Worm (Caenorhabditis elegans) whole organism, early embryonic: ENCODE data around the gene M02B7.7.
A peak's percentile ranks its signal among the peaks of the same experiment; 100 is the strongest.

Source experiments
- B0310.2 ChIP-seq: sonication (generic microtip); optimal IDR thresholded peaks from 2 replicates; lab custom pipeline; 2016; ENCODE audit warnings: mild to moderate bottlenecking, missing genetic modification characterization, missing compliant biosample characterization
- F13C5.2 ChIP-seq: sonication (generic microtip); optimal IDR thresholded peaks from 2 replicates; lab custom pipeline; 2017; ENCODE audit warnings: mild to moderate bottlenecking, missing genetic modification characterization, inconsistent platforms, missing compliant biosample characterization
- aly-1 ChIP-seq: sonication (generic microtip); optimal IDR thresholded peaks from 2 replicates; lab custom pipeline; 2016; ENCODE audit warnings: missing genetic modification characterization, missing compliant biosample characterization
- ama-1 ChIP-seq: fragments of 150-350 bp; optimal IDR thresholded peaks from 2 replicates; lab custom pipeline; 2014
- ceh-13 ChIP-seq: fragments of 200-800 bp; sonication (Bioruptor generic); optimal IDR thresholded peaks from 2 replicates; lab custom pipeline; 2018; ENCODE audit warnings: mild to moderate bottlenecking, missing genetic modification characterization, missing compliant biosample characterization
- ceh-36 ChIP-seq: sonication (generic microtip); optimal IDR thresholded peaks from 2 replicates; lab custom pipeline; 2016; ENCODE audit warnings: missing genetic modification characterization, inconsistent platforms, missing compliant biosample characterization
- ets-7 ChIP-seq: sonication (generic microtip); optimal IDR thresholded peaks from 2 replicates; lab custom pipeline; 2016; ENCODE audit warnings: missing genotype, missing genetic modification characterization, missing compliant biosample characterization
- flt-1 ChIP-seq: fragments of 200-800 bp; sonication (Bioruptor generic); IDR thresholded peaks from 2 replicates; pipeline ENCODE4 v1.3.6; 2022; ENCODE audit warnings: missing genetic modification characterization, missing compliant biosample characterization
- hmbx-1 ChIP-seq: sonication (generic microtip); optimal IDR thresholded peaks from 2 replicates; lab custom pipeline; 2016; ENCODE audit warnings: mild to moderate bottlenecking, missing genetic modification characterization, missing compliant biosample characterization
- hmg-4 ChIP-seq: fragments of 200-800 bp; sonication (Bioruptor generic); optimal IDR thresholded peaks from 2 replicates; lab custom pipeline; 2018; ENCODE audit warnings: mild to moderate bottlenecking, missing genetic modification characterization, missing compliant biosample characterization
- hnd-1 ChIP-seq: sonication (generic microtip); optimal IDR thresholded peaks from 2 replicates; lab custom pipeline; 2016; ENCODE audit warnings: missing genetic modification characterization, missing compliant biosample characterization
- pes-1 ChIP-seq: fragments of 200-800 bp; sonication (Bioruptor generic); IDR thresholded peaks from 2 replicates; pipeline ENCODE4 v1.3.6; 2022; ENCODE audit warnings: missing genetic modification reagents, missing genetic modification characterization, missing compliant biosample characterization
- scrt-1 ChIP-seq: fragments of 200-800 bp; sonication (Bioruptor generic); IDR thresholded peaks from 2 replicates; pipeline ENCODE4 v1.3.6; 2022; ENCODE audit warnings: missing genetic modification characterization, missing compliant biosample characterization
- sea-1 ChIP-seq: fragments of 200-800 bp; sonication (Bioruptor generic); conservative IDR thresholded peaks from 2 replicates; pipeline ENCODE4 v1.3.6; 2022; ENCODE audit warnings: missing genetic modification characterization, missing compliant biosample characterization
- tbx-11 ChIP-seq: fragments of 200-800 bp; sonication (Bioruptor generic); IDR thresholded peaks from 2 replicates; pipeline ENCODE4 v1.3.6; 2022; ENCODE audit warnings: missing genetic modification characterization, missing compliant biosample characterization
- tbx-37 ChIP-seq: fragments of 200-800 bp; sonication (Bioruptor generic); conservative IDR thresholded peaks from 2 replicates; pipeline ENCODE4 v1.3.6; 2022; ENCODE audit warnings: missing genetic modification reagents, missing genetic modification characterization, missing compliant biosample characterization
- tra-4 ChIP-seq: sonication (generic microtip); optimal IDR thresholded peaks from 2 replicates; lab custom pipeline; 2017; ENCODE audit warnings: missing genetic modification characterization, missing compliant biosample characterization

The M02B7.7 gene

DNA sequence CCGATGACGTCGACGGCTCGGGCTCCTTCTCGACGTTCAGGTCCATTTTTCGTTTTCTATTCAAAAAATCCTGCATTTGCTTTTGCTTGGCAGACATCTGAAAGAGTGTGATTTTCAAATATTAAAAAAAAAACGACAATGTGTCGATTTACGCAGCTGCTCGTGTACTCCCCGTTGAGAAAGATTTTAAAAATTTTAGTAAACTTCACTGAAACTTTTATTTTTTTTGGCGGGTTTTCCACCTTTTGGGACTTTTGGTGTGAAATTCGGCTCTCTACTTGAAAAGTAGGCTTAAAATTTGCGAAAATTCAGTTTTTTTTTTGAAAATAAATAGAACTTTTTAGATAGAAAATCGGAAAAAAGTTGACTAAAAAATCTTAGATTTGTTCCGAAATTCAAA is at the start of gene M02B7.7:
Gene M02B7.7, minus strand, starts transcription at position 101 of the 400 bp plus-strand sequence.
- no peak for TF ChIP-seq hmg-4 (GFP tag; lab: Kevin White, UChicago)
- TF ChIP-seq sea-1: no peak
- no peak for TF ChIP-seq aly-1 (tag; lab: Kevin White, UChicago)

DNA sequence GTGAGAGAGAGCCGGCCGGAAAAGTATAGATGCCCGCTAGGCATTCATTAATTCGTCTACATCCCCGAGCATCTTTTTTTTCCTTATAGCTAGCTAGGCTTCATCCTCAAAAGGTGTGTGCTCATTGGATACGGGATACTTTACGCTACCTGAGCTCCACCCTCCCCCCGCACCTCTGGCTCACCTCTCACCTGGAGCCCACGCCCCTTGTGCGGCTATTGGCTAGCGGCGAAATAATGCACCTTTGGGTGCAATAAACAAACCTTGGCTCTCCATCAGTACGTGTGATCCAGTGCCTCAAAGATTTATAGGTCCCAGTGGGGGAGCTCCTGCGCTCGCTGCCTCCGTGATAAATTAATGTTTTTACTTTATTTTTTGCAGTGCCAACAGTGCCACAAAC is 49.2 kb upstream of the M02B7.7 start:
- TF ChIP-seq flt-1: no peak
- no peak for TF ChIP-seq aly-1 (tag; lab: Kevin White, UChicago)
- no peak for TF ChIP-seq ets-7 (tag; lab: Kevin White, UChicago)
- TF ChIP-seq tbx-37: no peak
- TF ChIP-seq B0310.2: no peak
- 0 out of 2 replicates have a peak, but pooled peaks have one; percentile 18 for TF ChIP-seq pes-1
- TF ChIP-seq ceh-13 (GFP tag; lab: Kevin White, UChicago): no peak
- no peak for TF ChIP-seq sea-1
- no peak for TF ChIP-seq ceh-36 (tag; lab: Kevin White, UChicago)
- peak; percentile 15 for TF ChIP-seq hmg-4 (GFP tag; lab: Kevin White, UChicago)
- no peak for TF ChIP-seq F13C5.2 (tag; lab: Kevin White, UChicago)

DNA sequence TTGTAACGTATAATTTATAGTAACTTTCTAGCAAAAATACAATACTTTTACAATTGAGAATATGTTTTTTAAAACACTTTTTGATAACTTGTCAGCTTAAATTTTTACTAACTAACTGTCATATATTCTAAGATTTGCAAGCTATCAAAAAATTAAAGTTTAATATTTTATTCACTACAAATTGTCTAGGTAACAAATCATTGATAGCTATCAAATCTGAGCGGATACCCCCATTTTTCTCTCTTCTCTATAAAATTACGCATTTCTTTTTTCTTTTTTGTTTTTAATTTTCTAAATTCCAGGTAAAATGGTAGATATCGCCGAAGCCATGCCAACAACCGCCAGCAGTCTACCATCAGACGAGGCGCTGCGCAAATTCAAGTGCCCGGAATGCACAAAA is 48.6 kb upstream of the M02B7.7 start, which contains the start of gene zag-1:
Gene zag-1, plus strand, starts transcription at position 301 of the 400 bp plus-strand sequence.
- TF ChIP-seq ceh-36 (tag; lab: Kevin White, UChicago): no peak
- no peak for TF ChIP-seq tbx-37
- TF ChIP-seq ama-1: no peak
- TF ChIP-seq B0310.2: no peak
- no peak for TF ChIP-seq pes-1
- no peak for TF ChIP-seq ets-7 (tag; lab: Kevin White, UChicago)
- no peak for TF ChIP-seq hnd-1 (tag; lab: Kevin White, UChicago)
- no peak for TF ChIP-seq ceh-13 (GFP tag; lab: Kevin White, UChicago)
- TF ChIP-seq tra-4 (tag; lab: Kevin White, UChicago): no peak
- no peak for TF ChIP-seq hmg-4 (GFP tag; lab: Kevin White, UChicago)
- TF ChIP-seq sea-1: no peak

- TF ChIP-seq ceh-36 (tag; lab: Kevin White, UChicago) (no peak), aly-1 (tag; lab: Kevin White, UChicago) (peak; percentile 20), ama-1 (no peak)
Measured at ce11 chrIV:3854606-3855005, 47.6 kb upstream of the M02B7.7 start.

- TF ChIP-seq ceh-36 (tag; lab: Kevin White, UChicago): no peak
- TF ChIP-seq hmg-4 (GFP tag; lab: Kevin White, UChicago): no peak
- TF ChIP-seq flt-1: no peak
- TF ChIP-seq hnd-1 (tag; lab: Kevin White, UChicago): no peak
- no peak for TF ChIP-seq tra-4 (tag; lab: Kevin White, UChicago)
- TF ChIP-seq tbx-11 (GFP tag; lab: Robert Waterston, UW): no peak
- no peak for TF ChIP-seq sea-1
- TF ChIP-seq ceh-13 (GFP tag; lab: Kevin White, UChicago): no peak
Measured at ce11 chrIV:3853557-3853956, 46.6 kb upstream of the M02B7.7 start.

ce11 chrIV:3848985-3849384 is 42.0 kb upstream of the M02B7.7 start:
- TF ChIP-seq sea-1 (no peak), ceh-36 (tag; lab: Kevin White, UChicago) (no peak), tbx-37 (no peak), pes-1 (no peak), scrt-1 (no peak), tra-4 (tag; lab: Kevin White, UChicago) (no peak), hmg-4 (GFP tag; lab: Kevin White, UChicago) (no peak), B0310.2 (no peak)

- TF ChIP-seq hnd-1 (tag; lab: Kevin White, UChicago) (no peak), ceh-13 (GFP tag; lab: Kevin White, UChicago) (no peak), tbx-11 (GFP tag; lab: Robert Waterston, UW) (no peak), ets-7 (tag; lab: Kevin White, UChicago) (no peak), F13C5.2 (tag; lab: Kevin White, UChicago) (no peak), B0310.2 (no peak), pes-1 (no peak), ceh-36 (tag; lab: Kevin White, UChicago) (no peak), hmg-4 (GFP tag; lab: Kevin White, UChicago) (no peak), ama-1 (no peak), hmbx-1 (tag; lab: Kevin White, UChicago) (no peak), tra-4 (tag; lab: Kevin White, UChicago) (no peak), sea-1 (no peak)
Measured at ce11 chrIV:3847489-3847888, 40.5 kb upstream of the M02B7.7 start.

ce11 chrIV:3844584-3844983 is 37.6 kb upstream of the M02B7.7 start:
- TF ChIP-seq scrt-1 (no peak), hmbx-1 (tag; lab: Kevin White, UChicago) (no peak), ceh-13 (GFP tag; lab: Kevin White, UChicago) (no peak), tra-4 (tag; lab: Kevin White, UChicago) (no peak), ceh-36 (tag; lab: Kevin White, UChicago) (no peak), aly-1 (tag; lab: Kevin White, UChicago) (no peak), pes-1 (no peak), sea-1 (no peak), flt-1 (no peak), tbx-11 (GFP tag; lab: Robert Waterston, UW) (no peak), B0310.2 (no peak), tbx-37 (no peak), F13C5.2 (tag; lab: Kevin White, UChicago) (no peak), ets-7 (tag; lab: Kevin White, UChicago) (no peak), hmg-4 (GFP tag; lab: Kevin White, UChicago) (no peak)

- TF ChIP-seq ama-1: no peak
- TF ChIP-seq tra-4 (tag; lab: Kevin White, UChicago): no peak
- TF ChIP-seq sea-1: no peak
- TF ChIP-seq hmg-4 (GFP tag; lab: Kevin White, UChicago): peak; percentile 24
- no peak for TF ChIP-seq tbx-11 (GFP tag; lab: Robert Waterston, UW)
Measured at ce11 chrIV:3844004-3844403, 37.0 kb upstream of the M02B7.7 start.
